Fruit fly (Drosophila melanogaster) whole organism, embryonic: ENCODE data around the gene Acp62F.

ENCODE experiments used
- CG3726 ChIP-seq: fragments of 200-800 bp; sonication (Bioruptor generic); IDR thresholded peaks from 3 replicates; pipeline ENCODE4, ENCODE4 v1.3.6; 2022; ENCODE audit warnings: missing biosample characterization, missing genetic modification characterization
- CG8944 ChIP-seq: fragments of 200-800 bp; sonication (Bioruptor generic); optimal IDR thresholded peaks from 3 replicates; lab custom pipeline; 2016; ENCODE audit warnings: missing biosample characterization, missing genetic modification characterization
- Taf1 ChIP-seq: fragments of 200-800 bp; sonication (Bioruptor generic); IDR thresholded peaks from 2 replicates; pipeline ENCODE4 v1.3.6; 2022; ENCODE audit warnings: missing biosample characterization, missing genetic modification characterization
- Xrp1 ChIP-seq: fragments of 200-800 bp; sonication (Bioruptor generic); IDR thresholded peaks from 2 replicates; pipeline ENCODE4 v1.3.6; 2022; ENCODE audit warnings: missing biosample characterization, missing genetic modification characterization
- nerfin-1 ChIP-seq: fragments of 200-800 bp; sonication (Bioruptor generic); optimal IDR thresholded peaks from 3 replicates; lab custom pipeline; 2019; ENCODE audit warnings: missing biosample characterization, mild to moderate bottlenecking, missing genetic modification characterization, moderate library complexity
- slbo ChIP-seq: fragments of 200-800 bp; sonication (Bioruptor generic); IDR thresholded peaks from 2 replicates; pipeline ENCODE4 v1.3.6; 2022; ENCODE audit warnings: missing biosample characterization, missing genetic modification characterization

DNA sequence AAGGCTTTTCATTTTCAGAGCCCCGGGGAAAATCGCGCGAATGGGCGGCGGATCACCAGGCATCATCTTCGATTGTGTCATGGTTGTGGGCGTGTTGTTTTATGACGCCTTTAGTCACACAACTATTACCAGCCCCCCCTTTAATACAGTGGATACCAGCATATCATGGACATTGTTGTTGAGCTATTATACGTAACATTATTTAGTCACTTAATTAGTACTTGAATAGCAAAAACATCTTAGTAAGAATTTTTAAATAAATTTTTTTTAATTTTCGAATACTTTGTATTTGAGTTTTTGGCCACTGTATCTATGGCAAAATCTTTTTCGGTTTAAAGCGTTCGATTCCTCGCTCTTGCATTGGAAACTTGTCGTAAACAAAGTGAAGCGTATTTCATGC is 24.2 kb downstream of the Acp62F start:
- TF ChIP-seq Xrp1 (no peak; the same call in 1 of the 2 replicates), CG3726 (no peak), slbo (GFP tag; lab: Robert Waterston, UW) (peak; percentile 56), nerfin-1 (tag; lab: Kevin White, UChicago) (no peak), CG8944 (GFP tag; lab: Kevin White, UChicago) (no peak), Taf1 (GFP tag; lab: Robert Waterston, UW) (no peak)
